Fruit fly (Drosophila melanogaster) whole organism, embryonic: ENCODE data around the gene CG14431.

Experiments
- Asciz ChIP-seq: fragments of 200-800 bp; sonication (Bioruptor generic); optimal IDR thresholded peaks from 2 replicates; lab custom pipeline; 2017; ENCODE audit warnings: missing biosample characterization, mild to moderate bottlenecking, missing genetic modification characterization, missing genetic modification reagents
- CG10147 ChIP-seq: fragments of 200-800 bp; sonication (Bioruptor generic); optimal IDR thresholded peaks from 2 replicates; lab custom pipeline; 2019; ENCODE audit warnings: missing biosample characterization, mild to moderate bottlenecking, missing genetic modification characterization, moderate library complexity
- CG10274 ChIP-seq: fragments of 200-800 bp; sonication (Bioruptor generic); optimal IDR thresholded peaks from 3 replicates; lab custom pipeline; 2017; ENCODE audit warnings: missing biosample characterization, mild to moderate bottlenecking, missing genetic modification characterization
- CG10462 ChIP-seq: fragments of 200-800 bp; sonication (Bioruptor generic); optimal IDR thresholded peaks from 2 replicates; lab custom pipeline; 2016; ENCODE audit warnings: missing biosample characterization, missing genetic modification characterization
- CG10959 ChIP-seq: fragments of 200-800 bp; sonication (Bioruptor generic); IDR thresholded peaks from 2 replicates; pipeline ENCODE4 v1.3.6; 2022; ENCODE audit warnings: missing biosample characterization, missing genetic modification characterization
- CG12219 ChIP-seq: fragments of 200-800 bp; sonication (Bioruptor generic); optimal IDR thresholded peaks from 3 replicates; lab custom pipeline; 2018; ENCODE audit warnings: missing biosample characterization, mild to moderate bottlenecking, missing genetic modification characterization
- CG12744 ChIP-seq: fragments of 200-800 bp; sonication (Bioruptor generic); optimal IDR thresholded peaks from 2 replicates; lab custom pipeline; 2016; ENCODE audit warnings: missing biosample characterization, missing genetic modification characterization
- CG13296 ChIP-seq: fragments of 200-800 bp; sonication (Bioruptor generic); optimal IDR thresholded peaks from 3 replicates; lab custom pipeline; 2018; ENCODE audit warnings: missing biosample characterization, mild to moderate bottlenecking, missing genetic modification characterization
- CG13624 ChIP-seq: fragments of 200-800 bp; sonication (Bioruptor generic); optimal IDR thresholded peaks from 2 replicates; lab custom pipeline; 2016; ENCODE audit warnings: missing biosample characterization, missing genetic modification characterization
- CG14441 ChIP-seq: fragments of 200-800 bp; sonication (Bioruptor generic); IDR thresholded peaks from 2 replicates; pipeline ENCODE4 v1.3.6; 2022; ENCODE audit warnings: missing biosample characterization, missing genetic modification characterization
- CG15479 ChIP-seq: fragments of 200-800 bp; sonication (Bioruptor generic); optimal IDR thresholded peaks from 3 replicates; lab custom pipeline; 2019; ENCODE audit warnings: missing biosample characterization, mild to moderate bottlenecking, missing genetic modification characterization, moderate library complexity
- CG1602 ChIP-seq: fragments of 200-800 bp; sonication (Bioruptor generic); optimal IDR thresholded peaks from 3 replicates; lab custom pipeline; 2016; ENCODE audit warnings: missing biosample characterization, missing genetic modification characterization
- CG18262 ChIP-seq: fragments of 200-800 bp; optimal IDR thresholded peaks from 3 replicates; lab custom pipeline; 2019; ENCODE audit warnings: missing biosample characterization, mild to moderate bottlenecking, missing genetic modification characterization, moderate library complexity
- CG18599 ChIP-seq: fragments of 200-800 bp; sonication (Bioruptor generic); optimal IDR thresholded peaks from 3 replicates; lab custom pipeline; 2017; ENCODE audit warnings: missing biosample characterization, missing genetic modification characterization, mild to moderate bottlenecking, moderate library complexity, missing genetic modification reagents
- CG32532 ChIP-seq: fragments of 200-800 bp; sonication (Bioruptor generic); IDR thresholded peaks from 2 replicates; pipeline ENCODE4 v1.3.6; 2022; ENCODE audit warnings: missing biosample characterization, missing genetic modification characterization
- CG32767 ChIP-seq: fragments of 200-800 bp; sonication (Bioruptor generic); IDR thresholded peaks from 2 replicates; pipeline ENCODE4 v1.3.6; 2022; ENCODE audit warnings: missing biosample characterization, missing genetic modification characterization
- CG3407 ChIP-seq: fragments of 200-800 bp; sonication (Bioruptor generic); optimal IDR thresholded peaks from 2 replicates; lab custom pipeline; 2018; ENCODE audit warnings: missing biosample characterization, mild to moderate bottlenecking, missing genetic modification characterization
- CG6254 ChIP-seq: fragments of 200-800 bp; sonication (Bioruptor generic); optimal IDR thresholded peaks from 3 replicates; lab custom pipeline; 2017; ENCODE audit warnings: mild to moderate bottlenecking, missing biosample characterization, missing genetic modification reagents, missing genetic modification characterization
- CG7556 ChIP-seq: fragments of 200-800 bp; sonication (Bioruptor generic); optimal IDR thresholded peaks from 2 replicates; lab custom pipeline; 2017; ENCODE audit warnings: missing biosample characterization, mild to moderate bottlenecking, missing genetic modification characterization
- CkIIα-i1 ChIP-seq: fragments of 200-800 bp; sonication (Bioruptor generic); IDR thresholded peaks from 2 replicates; pipeline ENCODE4 v1.3.6; 2022; ENCODE audit warnings: missing biosample characterization, missing genetic modification characterization
- D19A ChIP-seq: fragments of 200-800 bp; optimal IDR thresholded peaks from 3 replicates; lab custom pipeline; 2019; ENCODE audit warnings: missing biosample characterization, mild to moderate bottlenecking, missing genetic modification characterization, moderate library complexity
- Dref ChIP-seq: fragments of 200-800 bp; sonication (Bioruptor generic); IDR thresholded peaks from 2 replicates; pipeline ENCODE4 v1.3.6; 2022; ENCODE audit warnings: missing biosample characterization, missing genetic modification characterization
- E2f1 ChIP-seq: fragments of 200-800 bp; sonication (Bioruptor generic); IDR thresholded peaks from 2 replicates; pipeline ENCODE4 v1.3.6; 2022; ENCODE audit warnings: missing biosample characterization, missing genetic modification characterization
- HmgZ ChIP-seq: fragments of 200-800 bp; sonication (Bioruptor generic); optimal IDR thresholded peaks from 2 replicates; lab custom pipeline; 2018; ENCODE audit warnings: missing biosample characterization, mild to moderate bottlenecking, missing genetic modification characterization
- NfI ChIP-seq: fragments of 200-800 bp; sonication (Bioruptor generic); optimal IDR thresholded peaks from 3 replicates; lab custom pipeline; 2018; ENCODE audit warnings: missing biosample characterization, mild to moderate bottlenecking, missing genetic modification characterization, moderate library complexity
- Vsx1 ChIP-seq: fragments of 200-800 bp; sonication (Bioruptor generic); optimal IDR thresholded peaks from 2 replicates; lab custom pipeline; 2017; ENCODE audit warnings: missing biosample characterization, mild to moderate bottlenecking, missing genetic modification characterization, missing genetic modification reagents
- al ChIP-seq: fragments of 200-800 bp; sonication (Bioruptor generic); IDR thresholded peaks from 2 replicates; pipeline ENCODE4 v1.3.6; 2022; ENCODE audit warnings: missing biosample characterization, missing genetic modification characterization
- ase ChIP-seq: fragments of 200-800 bp; sonication (Bioruptor generic); IDR thresholded peaks from 3 replicates; pipeline ENCODE4 v1.3.6; 2022; ENCODE audit warnings: missing biosample characterization, missing genetic modification characterization
- chm ChIP-seq: fragments of 200-800 bp; sonication (Bioruptor generic); IDR thresholded peaks from 2 replicates; pipeline ENCODE4 v1.3.6; 2022; ENCODE audit warnings: missing biosample characterization, missing genetic modification characterization
- ci ChIP-seq: fragments of 200-800 bp; sonication (Bioruptor generic); IDR thresholded peaks from 3 replicates; pipeline ENCODE4 v1.3.6; 2022; ENCODE audit warnings: missing biosample characterization, missing genetic modification characterization
- corto ChIP-seq: fragments of 200-800 bp; sonication (Bioruptor generic); optimal IDR thresholded peaks from 2 replicates; lab custom pipeline; 2016; ENCODE audit warnings: missing biosample characterization, mild to moderate bottlenecking, missing genetic modification characterization, moderate library complexity
- dysf ChIP-seq: fragments of 200-800 bp; sonication (Bioruptor generic); IDR thresholded peaks from 3 replicates; pipeline ENCODE4 v1.3.6; 2022; ENCODE audit warnings: missing biosample characterization, missing genetic modification characterization
- exex ChIP-seq: fragments of 200-800 bp; sonication (Bioruptor generic); optimal IDR thresholded peaks from 4 replicates; lab custom pipeline; 2018; ENCODE audit warnings: missing biosample characterization, mild to moderate bottlenecking, missing genetic modification characterization, moderate library complexity
- eyg ChIP-seq: fragments of 200-800 bp; sonication (Bioruptor generic); optimal IDR thresholded peaks from 3 replicates; lab custom pipeline; 2016; ENCODE audit warnings: missing biosample characterization, missing genetic modification characterization
- fd102C ChIP-seq: fragments of 200-800 bp; sonication (Bioruptor generic); optimal IDR thresholded peaks from 2 replicates; lab custom pipeline; 2018; ENCODE audit warnings: missing biosample characterization, mild to moderate bottlenecking, missing genetic modification characterization, moderate library complexity
- gcm ChIP-seq: fragments of 200-800 bp; sonication (Bioruptor generic); optimal IDR thresholded peaks from 2 replicates; lab custom pipeline; 2019; ENCODE audit warnings: missing biosample characterization, mild to moderate bottlenecking, missing genetic modification characterization, moderate library complexity
- gem ChIP-seq: fragments of 200-800 bp; sonication (Bioruptor generic); optimal IDR thresholded peaks from 2 replicates; lab custom pipeline; 2019; ENCODE audit warnings: missing biosample characterization, mild to moderate bottlenecking, missing genetic modification characterization, moderate library complexity
- hbn ChIP-seq: fragments of 200-800 bp; sonication (Bioruptor generic); IDR thresholded peaks from 2 replicates; pipeline ENCODE4 v1.3.6; 2022; ENCODE audit warnings: missing biosample characterization, missing genetic modification characterization; ENCODE audit not compliant: partially characterized antibody
- luna ChIP-seq: fragments of 200-800 bp; sonication (Bioruptor generic); optimal IDR thresholded peaks from 2 replicates; lab custom pipeline; 2016; ENCODE audit warnings: missing biosample characterization, missing genetic modification characterization
- nmo ChIP-seq: fragments of 200-800 bp; sonication (Bioruptor generic); optimal IDR thresholded peaks from 2 replicates; lab custom pipeline; 2018; ENCODE audit warnings: missing biosample characterization, mild to moderate bottlenecking, missing genetic modification characterization, moderate library complexity
- otp ChIP-seq: fragments of 200-800 bp; sonication (Bioruptor generic); IDR thresholded peaks from 3 replicates; pipeline ENCODE4, ENCODE4 v1.3.6; 2022; ENCODE audit warnings: missing biosample characterization, missing genetic modification characterization
- pan ChIP-seq, 4 experiments: fragments of >200 bp in 3 of 4; fragments of 200-800 bp in 1 of 4; sonication (Bioruptor generic) in 1 of 4; optimal IDR thresholded peaks in 3 of 4; IDR thresholded peaks in 1 of 4; 2 replicates each; pipeline versions ENCODE4 v1.3.6 to Lab custom; 2017 to 2022; ENCODE audit warnings: missing biosample characterization in 2 of 4, missing genetic modification characterization in 2 of 4, mixed read lengths in 1 of 4
- sens-2 ChIP-seq: fragments of 200-800 bp; sonication (Bioruptor generic); IDR thresholded peaks from 2 replicates; pipeline ENCODE4 v1.3.6; 2022; ENCODE audit warnings: missing biosample characterization, missing genetic modification characterization
- stc ChIP-seq: fragments of 200-800 bp; sonication (Bioruptor generic); IDR thresholded peaks from 2 replicates; pipeline ENCODE4 v1.3.6; 2022; ENCODE audit warnings: missing biosample characterization, missing genetic modification characterization
- sug ChIP-seq: fragments of 200-800 bp; optimal IDR thresholded peaks from 2 replicates; lab custom pipeline; 2019; ENCODE audit warnings: missing biosample characterization, mild to moderate bottlenecking, missing genetic modification characterization, moderate library complexity
- wek ChIP-seq: fragments of 200-800 bp; sonication (Bioruptor generic); optimal IDR thresholded peaks from 3 replicates; lab custom pipeline; 2018; ENCODE audit warnings: missing biosample characterization, mild to moderate bottlenecking, missing genetic modification characterization, moderate library complexity
- z ChIP-seq: fragments of 200-800 bp; sonication (Bioruptor generic); IDR thresholded peaks from 3 replicates; pipeline ENCODE4 v1.3.6; 2022; ENCODE audit warnings: missing biosample characterization, missing genetic modification characterization
- zf30C ChIP-seq: fragments of 200-800 bp; sonication (Bioruptor generic); optimal IDR thresholded peaks from 3 replicates; lab custom pipeline; 2018; ENCODE audit warnings: missing biosample characterization, mild to moderate bottlenecking, missing genetic modification characterization

CG14431 gene

DNA sequence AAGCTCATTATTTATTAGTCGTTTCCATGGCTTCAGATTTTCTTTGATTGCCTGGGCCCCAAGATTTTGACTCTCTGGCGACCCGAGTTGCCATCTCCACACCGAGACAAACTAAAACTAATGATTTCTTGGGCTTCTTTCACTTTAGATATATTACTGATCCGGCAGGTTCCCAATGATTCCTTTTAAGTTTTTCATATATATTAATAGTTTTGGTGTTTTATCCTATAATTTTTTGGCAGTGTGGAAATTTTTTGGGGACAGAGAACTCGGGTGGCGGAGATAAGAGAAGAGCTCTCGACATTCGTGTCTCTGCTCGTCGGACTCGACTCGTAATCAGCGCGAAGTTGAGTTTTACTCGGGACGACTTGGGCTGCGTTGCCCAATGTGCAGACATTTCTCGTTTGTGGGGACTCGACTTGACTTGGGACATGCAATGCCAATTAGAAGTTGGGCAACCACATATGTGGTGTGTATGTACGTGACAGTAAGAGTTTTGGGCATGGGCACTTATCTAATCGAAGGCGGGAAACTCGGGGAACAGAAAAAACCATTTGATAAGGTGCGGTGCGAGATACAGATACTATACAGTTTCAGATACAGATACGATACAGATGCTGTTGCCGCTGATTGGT is 93.2 kb downstream of the CG14431 start (continued):
- TF ChIP-seq CG13624 (GFP tag; lab: Kevin White, UChicago) (peak; percentile 6), Dref (GFP tag; lab: Robert Waterston, UW) (no peak), corto (GFP tag; lab: Kevin White, UChicago) (peak; percentile 31), CG15479 (GFP tag; lab: Kevin White, UChicago) (peak; percentile 42), CG6254 (GFP tag; lab: Kevin White, UChicago) (peak; percentile 37), CG12744 (no peak), exex (tag; lab: Kevin White, UChicago) (peak; percentile 8), gem (tag; lab: Kevin White, UChicago) (peak; percentile 68), gcm (GFP tag; lab: Kevin White, UChicago) (no peak), CG10274 (GFP tag; lab: Kevin White, UChicago) (no peak), CG14441 (GFP tag; lab: Robert Waterston, UW) (peak; percentile 61; the same call in 1 of the 2 replicates), nmo (GFP tag; lab: Kevin White, UChicago) (peak; percentile 17), CG1602 (peak; percentile 22), CG13296 (GFP tag; lab: Kevin White, UChicago) (peak; percentile 14), CG12219 (GFP tag; lab: Kevin White, UChicago) (no peak), al (peak; percentile 34; the same call in 1 of the 2 replicates), CG32532 (peak; percentile 52; the same call in 1 of the 2 replicates), CG32767 (GFP tag; lab: Robert Waterston, UW) (peak; percentile 49; the same call in 1 of the 2 replicates), zf30C (GFP tag; lab: Kevin White, UChicago) (peak; percentile 77), CG18599 (GFP tag; lab: Kevin White, UChicago) (peak; percentile 75), chm (GFP tag; lab: Robert Waterston, UW) (peak; percentile 38), pan (optimal IDR thresholded peaks at IDR 0.05; lab: Kevin White, UChicago) (no peak), pan (GFP tag; optimal IDR thresholded peaks at IDR 0.05 in 1 of 2, IDR thresholded peaks at IDR 0.05 in 1 of 2) (peak in 1 of 2 experiments; percentile 74), hbn (GFP tag; lab: Robert Waterston, UW) (no peak), HmgZ (tag; lab: Kevin White, UChicago) (no peak), CG10959 (GFP tag; lab: Robert Waterston, UW) (0 out of 2 replicates have a peak, but pooled peaks have one; percentile 20), E2f1 (GFP tag; lab: Robert Waterston, UW) (peak; percentile 50; the same call in 1 of the 2 replicates), sug (no peak), ase (GFP tag; lab: Robert Waterston, UW) (0 out of 3 replicates have a peak, but pooled peaks have one; percentile 23), CG18262 (peak; percentile 73), CkIIα-i1 (no peak), NfI (GFP tag; lab: Kevin White, UChicago) (peak; percentile 19), ci (GFP tag; lab: Robert Waterston, UW) (peak; percentile 40; the same call in 1 of the 3 replicates), stc (GFP tag; lab: Robert Waterston, UW) (0 out of 2 replicates have a peak, but pooled peaks have one; percentile 5), wek (GFP tag; lab: Kevin White, UChicago) (no peak), z (GFP tag; lab: Robert Waterston, UW) (peak; percentile 11; the same call in 1 of the 3 replicates), otp (GFP tag; lab: Robert Waterston, UW) (peak; percentile 55; the same call in 1 of the 3 replicates), CG7556 (GFP tag; lab: Kevin White, UChicago) (peak; percentile 62), dysf (GFP tag; lab: Robert Waterston, UW) (peak; percentile 75), fd102C (GFP tag; lab: Kevin White, UChicago) (no peak), Vsx1 (GFP tag; lab: Kevin White, UChicago) (peak; percentile 56), D19A (peak; percentile 53), eyg (GFP tag; lab: Kevin White, UChicago) (no peak), Asciz (GFP tag; lab: Kevin White, UChicago) (peak; percentile 30), CG10462 (GFP tag; lab: Kevin White, UChicago) (no peak), CG3407 (no peak), CG10147 (GFP tag; lab: Kevin White, UChicago) (no peak), luna (no peak), sens-2 (no peak)
